Fruit fly (Drosophila melanogaster) whole organism, embryonic: ENCODE results near the gene Dsor1.

Experiments used
- Aef1 ChIP-seq: fragments of 200-800 bp; sonication (Bioruptor generic); IDR thresholded peaks from 3 replicates; pipeline ENCODE4 v1.3.6; 2022; ENCODE audit warnings: missing biosample characterization, missing genetic modification characterization
- BEAF-32 ChIP-seq: fragments of 200-800 bp; sonication (Bioruptor generic); optimal IDR thresholded peaks from 3 replicates; lab custom pipeline; 2017; ENCODE audit warnings: missing biosample characterization, missing genetic modification characterization, mild to moderate bottlenecking, moderate library complexity, missing genetic modification reagents
- CG10543 ChIP-seq: fragments of 200-800 bp; sonication (Bioruptor generic); optimal IDR thresholded peaks from 3 replicates; lab custom pipeline; 2017; ENCODE audit warnings: missing biosample characterization, mild to moderate bottlenecking, missing genetic modification characterization, moderate library complexity
- CG13123 ChIP-seq: fragments of 200-800 bp; sonication (Bioruptor generic); optimal IDR thresholded peaks from 2 replicates; lab custom pipeline; 2016; ENCODE audit warnings: missing biosample characterization, missing genetic modification characterization
- CG14050 ChIP-seq: fragments of 200-800 bp; sonication (Bioruptor generic); IDR thresholded peaks from 3 replicates; pipeline ENCODE4 v1.3.6; 2022; ENCODE audit warnings: missing biosample characterization, missing genetic modification characterization
- CG14667 ChIP-seq: fragments of 200-800 bp; sonication (Bioruptor generic); IDR thresholded peaks from 2 replicates; pipeline ENCODE4 v1.3.6; 2022; ENCODE audit warnings: missing biosample characterization, missing genetic modification characterization
- CG16815 ChIP-seq: fragments of 200-800 bp; sonication (Bioruptor generic); optimal IDR thresholded peaks from 3 replicates; lab custom pipeline; 2017; ENCODE audit warnings: missing biosample characterization, mild to moderate bottlenecking, missing genetic modification characterization
- CG17359 ChIP-seq: fragments of 200-800 bp; sonication (Bioruptor generic); optimal IDR thresholded peaks from 3 replicates; lab custom pipeline; 2018; ENCODE audit warnings: missing biosample characterization, mild to moderate bottlenecking, missing genetic modification characterization, moderate library complexity
- CG18599 ChIP-seq: fragments of 200-800 bp; sonication (Bioruptor generic); optimal IDR thresholded peaks from 3 replicates; lab custom pipeline; 2017; ENCODE audit warnings: missing biosample characterization, missing genetic modification characterization, mild to moderate bottlenecking, moderate library complexity, missing genetic modification reagents
- CG34224 ChIP-seq: fragments of 200-800 bp; sonication (Bioruptor generic); IDR thresholded peaks from 3 replicates; pipeline ENCODE4 v1.3.6; 2022; ENCODE audit warnings: missing biosample characterization, missing genetic modification characterization; ENCODE audit not compliant: partially characterized antibody
- CG3838 ChIP-seq: fragments of 200-800 bp; sonication (Bioruptor generic); optimal IDR thresholded peaks from 3 replicates; lab custom pipeline; 2016; ENCODE audit warnings: missing biosample characterization, missing genetic modification characterization
- CG3847 ChIP-seq: fragments of 200-800 bp; sonication (Bioruptor generic); IDR thresholded peaks from 2 replicates; pipeline ENCODE4 v1.3.6; 2022; ENCODE audit warnings: missing biosample characterization, missing genetic modification characterization
- CG4617 ChIP-seq: fragments of 200-800 bp; sonication (Bioruptor generic); optimal IDR thresholded peaks from 3 replicates; lab custom pipeline; 2016; ENCODE audit warnings: missing biosample characterization, missing genetic modification characterization, borderline replicate concordance
- CG4854 ChIP-seq: fragments of 200-800 bp; sonication (Bioruptor generic); optimal IDR thresholded peaks from 2 replicates; lab custom pipeline; 2016; ENCODE audit warnings: missing biosample characterization, missing genetic modification characterization, inconsistent platforms
- CG7987 ChIP-seq: fragments of 200-800 bp; sonication (Bioruptor generic); optimal IDR thresholded peaks from 2 replicates; lab custom pipeline; 2018; ENCODE audit warnings: missing biosample characterization, mild to moderate bottlenecking, missing genetic modification characterization, moderate library complexity
- CG8290 ChIP-seq, 3 experiments: fragments of 200-800 bp; sonication (Bioruptor generic); optimal IDR thresholded peaks; 2 replicates each; lab custom pipeline; 2016 to 2019; ENCODE audit warnings: missing biosample characterization in 3 of 3, missing genetic modification characterization in 3 of 3, mild to moderate bottlenecking in 2 of 3, moderate library complexity in 1 of 3
- CG8478 ChIP-seq: fragments of >200 bp; optimal IDR thresholded peaks from 2 replicates; lab custom pipeline; 2018
- CG9727 ChIP-seq: fragments of 200-800 bp; sonication (Bioruptor generic); optimal IDR thresholded peaks from 3 replicates; lab custom pipeline; 2017; ENCODE audit warnings: missing biosample characterization, mild to moderate bottlenecking, missing genetic modification characterization
- Deaf1 ChIP-seq: fragments of 200-800 bp; optimal IDR thresholded peaks from 3 replicates; lab custom pipeline; 2019; ENCODE audit warnings: missing biosample characterization, mild to moderate bottlenecking, missing genetic modification characterization, moderate library complexity
- Dek ChIP-seq: fragments of 200-800 bp; sonication (Bioruptor generic); optimal IDR thresholded peaks from 3 replicates; lab custom pipeline; 2019; ENCODE audit warnings: missing biosample characterization, mild to moderate bottlenecking, missing genetic modification characterization, moderate library complexity
- Elba2 ChIP-seq: fragments of 200-800 bp; sonication (Bioruptor generic); optimal IDR thresholded peaks from 3 replicates; lab custom pipeline; 2016; ENCODE audit warnings: missing biosample characterization, missing genetic modification characterization
- Fer1 ChIP-seq: fragments of 200-800 bp; sonication (Bioruptor generic); optimal IDR thresholded peaks from 2 replicates; lab custom pipeline; 2017; ENCODE audit warnings: missing biosample characterization, mild to moderate bottlenecking, missing genetic modification characterization
- HHEX ChIP-seq: fragments of 200-800 bp; sonication (Bioruptor generic); optimal IDR thresholded peaks from 3 replicates; lab custom pipeline; 2017; ENCODE audit warnings: missing biosample characterization, mild to moderate bottlenecking, missing genetic modification characterization, missing genetic modification reagents
- HLHmδ ChIP-seq: fragments of 200-800 bp; sonication (Bioruptor generic); optimal IDR thresholded peaks from 2 replicates; lab custom pipeline; 2018; ENCODE audit warnings: missing biosample characterization, mild to moderate bottlenecking, missing genetic modification characterization, moderate library complexity
- Hr3 ChIP-seq: fragments of 200-800 bp; sonication (Bioruptor generic); optimal IDR thresholded peaks from 3 replicates; lab custom pipeline; 2016; ENCODE audit warnings: missing biosample characterization, missing genetic modification characterization
- Hr78 ChIP-seq, 2 experiments: fragments of 200-800 bp in 1 of 2; fragments of >200 bp in 1 of 2; sonication (Bioruptor generic) in 1 of 2; optimal IDR thresholded peaks; 2 replicates each; lab custom pipeline; 2017 to 2019; ENCODE audit warnings: missing biosample characterization in 2 of 2, missing genetic modification characterization in 2 of 2, mild to moderate bottlenecking in 1 of 2, moderate library complexity in 1 of 2
- Lim3 ChIP-seq: fragments of 200-800 bp; sonication (Bioruptor generic); IDR thresholded peaks from 2 replicates; pipeline ENCODE4 v1.3.6; 2022; ENCODE audit warnings: missing biosample characterization, missing genetic modification characterization
- MTF-1 ChIP-seq: fragments of 200-800 bp; sonication (Bioruptor generic); optimal IDR thresholded peaks from 2 replicates; lab custom pipeline; 2018; ENCODE audit warnings: missing biosample characterization, mild to moderate bottlenecking, missing genetic modification characterization, borderline replicate concordance
- Mes4 ChIP-seq: fragments of 200-800 bp; sonication (Bioruptor generic); optimal IDR thresholded peaks from 2 replicates; lab custom pipeline; 2016; ENCODE audit warnings: missing biosample characterization, missing genetic modification characterization
- Sox102F ChIP-seq: fragments of 200-800 bp; sonication (Bioruptor generic); optimal IDR thresholded peaks from 2 replicates; lab custom pipeline; 2018; ENCODE audit warnings: missing biosample characterization, mild to moderate bottlenecking, missing genetic modification characterization, moderate library complexity
- Xrp1 ChIP-seq: fragments of 200-800 bp; sonication (Bioruptor generic); IDR thresholded peaks from 2 replicates; pipeline ENCODE4 v1.3.6; 2022; ENCODE audit warnings: missing biosample characterization, missing genetic modification characterization
- bsh ChIP-seq, 2 experiments: fragments of 200-800 bp; sonication (Bioruptor generic); optimal IDR thresholded peaks; 2 replicates each; lab custom pipeline; 2017 to 2018; ENCODE audit warnings: mild to moderate bottlenecking in 2 of 2, missing biosample characterization in 2 of 2, missing genetic modification characterization in 2 of 2, moderate library complexity in 1 of 2
- danr ChIP-seq: fragments of 200-800 bp; sonication (Bioruptor generic); IDR thresholded peaks from 2 replicates; pipeline ENCODE4 v1.3.6; 2022; ENCODE audit warnings: missing biosample characterization, missing genetic modification characterization
- dimm ChIP-seq: fragments of 200-800 bp; sonication (Bioruptor generic); IDR thresholded peaks from 2 replicates; pipeline ENCODE4 v1.3.6; 2022; ENCODE audit warnings: missing biosample characterization, missing genetic modification characterization
- exex ChIP-seq: fragments of 200-800 bp; sonication (Bioruptor generic); optimal IDR thresholded peaks from 4 replicates; lab custom pipeline; 2018; ENCODE audit warnings: missing biosample characterization, mild to moderate bottlenecking, missing genetic modification characterization, moderate library complexity
- ftz-f1 ChIP-seq: fragments of 200-800 bp; sonication (Bioruptor generic); optimal IDR thresholded peaks from 2 replicates; lab custom pipeline; 2016; ENCODE audit warnings: missing biosample characterization, missing genetic modification characterization
- grau ChIP-seq: fragments of 200-800 bp; optimal IDR thresholded peaks from 3 replicates; lab custom pipeline; 2019; ENCODE audit warnings: missing biosample characterization, mild to moderate bottlenecking, missing genetic modification characterization, moderate library complexity
- gsb ChIP-seq: fragments of 200-800 bp; sonication (Bioruptor generic); IDR thresholded peaks from 2 replicates; pipeline ENCODE4 v1.3.6; 2022; ENCODE audit warnings: missing biosample characterization, missing genetic modification characterization
- hkb ChIP-seq, 2 experiments: fragments of 200-800 bp in 1 of 2; fragments of >200 bp in 1 of 2; sonication (Bioruptor generic) in 1 of 2; IDR thresholded peaks in 1 of 2; optimal IDR thresholded peaks in 1 of 2; 2 replicates each; pipeline versions ENCODE4 v1.3.6 to Lab custom; 2017 to 2022; ENCODE audit warnings: missing biosample characterization in 1 of 2, missing genetic modification characterization in 1 of 2
- ken ChIP-seq: fragments of 200-800 bp; sonication (Bioruptor generic); IDR thresholded peaks from 3 replicates; pipeline ENCODE4 v1.3.6; 2022; ENCODE audit warnings: missing biosample characterization, missing genetic modification characterization
- lilli ChIP-seq: fragments of 200-800 bp; sonication (Bioruptor generic); optimal IDR thresholded peaks from 3 replicates; lab custom pipeline; 2016; ENCODE audit warnings: missing biosample characterization, missing genetic modification characterization
- nerfin-2 ChIP-seq: fragments of 200-800 bp; sonication (Bioruptor generic); IDR thresholded peaks from 2 replicates; pipeline ENCODE4 v1.3.6; 2022; ENCODE audit warnings: missing biosample characterization, missing genetic modification characterization; ENCODE audit not compliant: partially characterized antibody
- otp ChIP-seq: fragments of 200-800 bp; sonication (Bioruptor generic); IDR thresholded peaks from 3 replicates; pipeline ENCODE4, ENCODE4 v1.3.6; 2022; ENCODE audit warnings: missing biosample characterization, missing genetic modification characterization
- psq ChIP-seq: fragments of 200-800 bp; sonication (Bioruptor generic); optimal IDR thresholded peaks from 2 replicates; lab custom pipeline; 2017; ENCODE audit warnings: missing biosample characterization, missing genetic modification characterization
- sd ChIP-seq: fragments of 200-800 bp; sonication (Bioruptor generic); optimal IDR thresholded peaks from 3 replicates; lab custom pipeline; 2018; ENCODE audit warnings: missing biosample characterization, mild to moderate bottlenecking, missing genetic modification characterization, moderate library complexity
- sob ChIP-seq: fragments of 200-800 bp; sonication (Bioruptor generic); IDR thresholded peaks from 2 replicates; pipeline ENCODE4 v1.3.6; 2022; ENCODE audit warnings: missing biosample characterization, missing genetic modification characterization
- trh ChIP-seq: fragments of 200-800 bp; sonication (Bioruptor generic); optimal IDR thresholded peaks from 2 replicates; lab custom pipeline; 2016; ENCODE audit warnings: missing biosample characterization, missing genetic modification characterization
- tx ChIP-seq: fragments of 200-800 bp; sonication (Bioruptor generic); optimal IDR thresholded peaks from 2 replicates; lab custom pipeline; 2016; ENCODE audit warnings: missing biosample characterization, missing genetic modification characterization
- unpg ChIP-seq: fragments of 200-800 bp; sonication (Bioruptor generic); optimal IDR thresholded peaks from 3 replicates; lab custom pipeline; 2018; ENCODE audit warnings: missing biosample characterization, mild to moderate bottlenecking, missing genetic modification characterization, moderate library complexity
- zen2 ChIP-seq: fragments of 200-800 bp; sonication (Bioruptor generic); IDR thresholded peaks from 3 replicates; pipeline ENCODE4 v1.3.6; 2022; ENCODE audit warnings: missing biosample characterization, missing genetic modification characterization; ENCODE audit not compliant: partially characterized antibody

The Dsor1 gene

dm6 chrX:9248040-9248439 lies 898 bp downstream of the Dsor1 start (continued):
- TF ChIP-seq CG8290 (GFP tag; optimal IDR thresholded peaks at IDR 0.05; lab: Kevin White, UChicago) = no peak
- TF ChIP-seq CG8290 (tag; optimal IDR thresholded peaks at IDR 0.05; lab: Kevin White, UChicago) = no peak
- TF ChIP-seq CG17359 (tag; lab: Kevin White, UChicago) = peak; percentile 24
- no peak for TF ChIP-seq Deaf1 (tag; lab: Kevin White, UChicago)
- peak; percentile 26 for TF ChIP-seq Hr3 (GFP tag; lab: Kevin White, UChicago)
- no peak for TF ChIP-seq Lim3
- TF ChIP-seq CG7987 (GFP tag; lab: Kevin White, UChicago) = no peak
- no peak for TF ChIP-seq CG13123
- no peak for TF ChIP-seq HHEX (GFP tag; lab: Kevin White, UChicago)
- no peak for TF ChIP-seq dimm (GFP tag; lab: Robert Waterston, UW)
- TF ChIP-seq ken = no peak
- peak; percentile 33 for TF ChIP-seq Sox102F (GFP tag; lab: Kevin White, UChicago)
- no peak for TF ChIP-seq exex (tag; lab: Kevin White, UChicago)
- TF ChIP-seq Aef1 (GFP tag; lab: Robert Waterston, UW) = no peak
- no peak for TF ChIP-seq Fer1
- TF ChIP-seq CG18599 (GFP tag; lab: Kevin White, UChicago) = no peak
- no peak for TF ChIP-seq CG14050
- no peak for TF ChIP-seq CG16815 (GFP tag; lab: Kevin White, UChicago)
- TF ChIP-seq gsb = no peak
- no peak for TF ChIP-seq Dek (tag; lab: Kevin White, UChicago)
- TF ChIP-seq bsh (GFP tag; optimal IDR thresholded peaks at IDR 0.05; lab: Kevin White, UChicago) = peak in 1 of 2 experiments; percentile 46
- no peak for TF ChIP-seq Hr78 (GFP tag; optimal IDR thresholded peaks at IDR 0.05; lab: Kevin White, UChicago)
- no peak for TF ChIP-seq CG4617 (GFP tag; lab: Kevin White, UChicago)
- TF ChIP-seq unpg (GFP tag; lab: Kevin White, UChicago) = peak; percentile 29
- no peak for TF ChIP-seq CG3838 (GFP tag; lab: Kevin White, UChicago)
- TF ChIP-seq zen2 = no peak
- TF ChIP-seq BEAF-32 (GFP tag; lab: Kevin White, UChicago) = no peak
- TF ChIP-seq grau = peak; percentile 3
- no peak for TF ChIP-seq Mes4 (GFP tag; lab: Kevin White, UChicago)
- TF ChIP-seq ftz-f1 = no peak
- TF ChIP-seq CG3847 (GFP tag; lab: Robert Waterston, UW) = no peak
- no peak for TF ChIP-seq trh (GFP tag; lab: Kevin White, UChicago)
- no peak for TF ChIP-seq CG10543 (GFP tag; lab: Kevin White, UChicago)
- TF ChIP-seq nerfin-2 = no peak
- TF ChIP-seq CG34224 = no peak
- TF ChIP-seq HLHmδ (GFP tag; lab: Kevin White, UChicago) = no peak
- TF ChIP-seq CG8478 (lab: Kevin White, UChicago) = no peak
- TF ChIP-seq tx (GFP tag; lab: Kevin White, UChicago) = no peak
- TF ChIP-seq Elba2 = no peak
- no peak for TF ChIP-seq CG4854 (GFP tag; lab: Kevin White, UChicago)
- TF ChIP-seq lilli (GFP tag; lab: Kevin White, UChicago) = no peak
- no peak for TF ChIP-seq MTF-1 (GFP tag; lab: Kevin White, UChicago)
- TF ChIP-seq sob (GFP tag; lab: Robert Waterston, UW) = no peak
- TF ChIP-seq CG9727 = peak; percentile 33
- no peak for TF ChIP-seq danr (GFP tag; lab: Robert Waterston, UW)
- TF ChIP-seq hkb (optimal IDR thresholded peaks at IDR 0.05; lab: Kevin White, UChicago) = no peak
- 0 out of 2 replicates have a peak, but pooled peaks have one; percentile 28 for TF ChIP-seq hkb (GFP tag; IDR thresholded peaks at IDR 0.05; lab: Robert Waterston, UW)
- no peak for TF ChIP-seq psq
- no peak for TF ChIP-seq otp (GFP tag; lab: Robert Waterston, UW)
- peak; percentile 54; the same call in 1 of the 2 replicates for TF ChIP-seq Xrp1 (GFP tag; lab: Robert Waterston, UW)
- TF ChIP-seq sd (tag; lab: Kevin White, UChicago) = no peak
- TF ChIP-seq CG14667 (GFP tag; lab: Robert Waterston, UW) = no peak
